Worm (Caenorhabditis elegans) whole organism, dauer: Measurements from ENCODE around the gene T22D1.1.

Experiments used
- unc-62 ChIP-seq: sonication (generic microtip); optimal IDR thresholded peaks from 2 replicates; lab custom pipeline; 2017; ENCODE audit warnings: missing biosample characterization, missing genetic modification reagents, missing genetic modification characterization

Gene T22D1.1

ce11 chrIV:6923070-6923469 lies at the start of gene T22D1.1:
Gene T22D1.1, plus strand, starts transcription at chrIV:6923370.
- no peak for TF ChIP-seq unc-62 (GFP tag; lab: Kevin White, UChicago)

ce11 chrIV:6878912-6879554 lies 44.1 kb upstream of the T22D1.1 start:
- TF ChIP-seq unc-62 (GFP tag; lab: Kevin White, UChicago): no peak

- no peak for TF ChIP-seq unc-62 (GFP tag; lab: Kevin White, UChicago)
These were observed 43.4 kb upstream of the T22D1.1 start for ce11 chrIV:6879666-6880210.

- no peak for TF ChIP-seq unc-62 (GFP tag; lab: Kevin White, UChicago)
These were observed 42.8 kb upstream of the T22D1.1 start for ce11 chrIV:6880415-6880814.

- TF ChIP-seq unc-62 (GFP tag; lab: Kevin White, UChicago): no peak
These were observed 42.0 kb upstream of the T22D1.1 start for ce11 chrIV:6881183-6881582.

ce11 chrIV:6883342-6883741 lies 39.8 kb upstream of the T22D1.1 start, which contains the start of gene tre-2:
Gene tre-2, minus strand, starts transcription at chrIV:6883442.
- no peak for TF ChIP-seq unc-62 (GFP tag; lab: Kevin White, UChicago)

- TF ChIP-seq unc-62 (GFP tag; lab: Kevin White, UChicago): no peak
These were observed 35.5 kb upstream of the T22D1.1 start, which contains the start of the genes T05A12.3 and T05A12.4 for ce11 chrIV:6887601-6888099. Gene T05A12.3, minus strand, starts transcription at chrIV:6887651. Gene T05A12.4, plus strand, starts transcription at chrIV:6887948.

- TF ChIP-seq unc-62 (GFP tag; lab: Kevin White, UChicago): no peak
These were observed 19.6 kb upstream of the T22D1.1 start, which contains the start of gene T22D1.5 for ce11 chrIV:6903575-6903974. Gene T22D1.5, plus strand, starts transcription at chrIV:6903950.

ce11 chrIV:6904606-6905005 lies 18.6 kb upstream of the T22D1.1 start:
- TF ChIP-seq unc-62 (GFP tag; lab: Kevin White, UChicago): no peak

- no peak for TF ChIP-seq unc-62 (GFP tag; lab: Kevin White, UChicago)
These were observed 17.7 kb upstream of the T22D1.1 start for ce11 chrIV:6905428-6905827.

ce11 chrIV:6905947-6906489 lies 17.2 kb upstream of the T22D1.1 start, which contains the start of the genes T22D1.17 and T22D1.8:
Gene T22D1.17, plus strand, starts transcription at chrIV:6905997.
Gene T22D1.8, minus strand, starts transcription at chrIV:6906348.
- TF ChIP-seq unc-62 (GFP tag; lab: Kevin White, UChicago): no peak

- TF ChIP-seq unc-62 (GFP tag; lab: Kevin White, UChicago): no peak
These were observed 15.7 kb upstream of the T22D1.1 start for ce11 chrIV:6907487-6907886.

- TF ChIP-seq unc-62 (GFP tag; lab: Kevin White, UChicago): no peak
These were observed 13.1 kb upstream of the T22D1.1 start, which contains the start of the genes rpn-1 and ribo-1 for ce11 chrIV:6909863-6910733. Gene rpn-1, minus strand, starts transcription at chrIV:6909913. Gene ribo-1, plus strand, starts transcription at chrIV:6910683.

ce11 chrIV:6912851-6913588 lies 10.2 kb upstream of the T22D1.1 start, which contains the start of gene T22D1.3:
Gene T22D1.3, plus strand, starts transcription at chrIV:6913538.
- TF ChIP-seq unc-62 (GFP tag; lab: Kevin White, UChicago): no peak
